Worm (Caenorhabditis elegans) whole organism, L4 larva: ENCODE results near the gene spig-4.

Experiments
- F37D6.2 ChIP-seq: sonication (generic microtip); optimal IDR thresholded peaks from 2 replicates; lab custom pipeline; 2016; ENCODE audit warnings: mild to moderate bottlenecking, missing genetic modification characterization, missing compliant biosample characterization
- F49E8.2 ChIP-seq: sonication (generic microtip); optimal IDR thresholded peaks from 2 replicates; lab custom pipeline; 2016; ENCODE audit warnings: missing compliant biosample characterization, mild to moderate bottlenecking, missing genetic modification characterization, borderline replicate concordance
- T26A8.4 ChIP-seq: fragments of 200-800 bp; sonication (Bioruptor generic); IDR thresholded peaks from 2 replicates; pipeline ENCODE4 v1.3.6; 2022; ENCODE audit warnings: missing genetic modification characterization, missing compliant biosample characterization
- Y105C5A.15 ChIP-seq: fragments of 200-800 bp; sonication (Bioruptor generic); IDR thresholded peaks from 2 replicates; pipeline ENCODE4 v1.3.6; 2022; ENCODE audit warnings: missing genetic modification characterization, missing compliant biosample characterization
- Y48G9A.11 ChIP-seq: fragments of 200-800 bp; sonication (Bioruptor generic); IDR thresholded peaks from 2 replicates; pipeline ENCODE4 v1.3.6; 2022; ENCODE audit warnings: missing genetic modification reagents, missing genetic modification characterization, missing compliant biosample characterization
- ZK337.2 ChIP-seq: fragments of 200-800 bp; sonication (Bioruptor generic); IDR thresholded peaks from 2 replicates; pipeline ENCODE4 v1.3.6; 2022; ENCODE audit warnings: missing genetic modification reagents, missing genetic modification characterization, missing compliant biosample characterization
- arid-1 ChIP-seq: fragments of 200-800 bp; sonication (Bioruptor generic); conservative IDR thresholded peaks from 2 replicates; pipeline ENCODE4 v1.3.6; 2022; ENCODE audit warnings: missing genetic modification reagents, missing genetic modification characterization, missing compliant biosample characterization
- ceh-28 ChIP-seq: fragments of 150-350 bp; optimal IDR thresholded peaks from 2 replicates; lab custom pipeline; 2014; ENCODE audit warnings: missing biosample characterization, missing genetic modification reagents, missing genetic modification characterization
- ceh-44 ChIP-seq: fragments of 200-800 bp; sonication (Bioruptor generic); IDR thresholded peaks from 2 replicates; pipeline ENCODE4 v1.3.6; 2022; ENCODE audit warnings: missing genetic modification reagents, missing genetic modification characterization, missing compliant biosample characterization
- ceh-62 ChIP-seq: sonication (generic microtip); optimal IDR thresholded peaks from 2 replicates; lab custom pipeline; 2017; ENCODE audit warnings: missing biosample characterization, missing genetic modification characterization
- ceh-82 ChIP-seq: sonication (generic microtip); optimal IDR thresholded peaks from 2 replicates; lab custom pipeline; 2017; ENCODE audit warnings: missing biosample characterization, missing genetic modification characterization
- daf-12 ChIP-seq: fragments of 150-350 bp; optimal IDR thresholded peaks from 2 replicates; lab custom pipeline; 2014; ENCODE audit warnings: missing biosample characterization, missing genetic modification reagents, missing genetic modification characterization
- duxl-1 ChIP-seq: sonication (generic microtip); optimal IDR thresholded peaks from 2 replicates; lab custom pipeline; 2016; ENCODE audit warnings: mild to moderate bottlenecking, missing genetic modification characterization, moderate library complexity, missing compliant biosample characterization; ENCODE audit not compliant: poor library complexity
- hlh-30 ChIP-seq: sonication (generic microtip); optimal IDR thresholded peaks from 2 replicates; lab custom pipeline; 2017; ENCODE audit warnings: antibody characterized with exemption, mild to moderate bottlenecking, missing genetic modification characterization, missing compliant biosample characterization; ENCODE audit not compliant: insufficient read depth
- hmg-1.1 ChIP-seq: fragments of 200-800 bp; sonication (Bioruptor generic); IDR thresholded peaks from 2 replicates; pipeline ENCODE4 v1.3.6; 2022; ENCODE audit warnings: missing genetic modification reagents, missing genetic modification characterization, missing compliant biosample characterization
- jun-1 ChIP-seq: fragments of 150-350 bp; optimal IDR thresholded peaks from 2 replicates; lab custom pipeline; 2014; ENCODE audit warnings: missing biosample characterization, missing genetic modification reagents, missing genetic modification characterization
- lsy-2 ChIP-seq, 2 experiments: fragments of 150-350 bp in 1 of 2; sonication (generic microtip) in 1 of 2; optimal IDR thresholded peaks; 2 replicates each; lab custom pipeline; 2014 to 2017; ENCODE audit warnings: missing biosample characterization in 2 of 2, missing genetic modification characterization in 2 of 2
- madf-9 ChIP-seq: fragments of 200-800 bp; sonication (Bioruptor generic); conservative IDR thresholded peaks from 2 replicates; pipeline ENCODE4 v1.3.6; 2022; ENCODE audit warnings: missing genetic modification reagents, missing genetic modification characterization, missing compliant biosample characterization
- mes-2 ChIP-seq: sonication (generic microtip); optimal IDR thresholded peaks from 2 replicates; lab custom pipeline; 2016; ENCODE audit warnings: missing genotype, mild to moderate bottlenecking, missing genetic modification characterization, missing compliant biosample characterization; ENCODE audit not compliant: poor library complexity, severe bottlenecking
- nhr-11 ChIP-seq: fragments of 150-350 bp; optimal IDR thresholded peaks from 2 replicates; lab custom pipeline; 2014; ENCODE audit warnings: missing biosample characterization, missing genetic modification characterization
- nhr-111 ChIP-seq: fragments of 200-800 bp; sonication (Bioruptor generic); optimal IDR thresholded peaks from 2 replicates; lab custom pipeline; 2018; ENCODE audit warnings: mild to moderate bottlenecking, missing genetic modification characterization, missing compliant biosample characterization
- nhr-41 ChIP-seq: fragments of 200-800 bp; sonication (Bioruptor generic); IDR thresholded peaks from 2 replicates; pipeline ENCODE4 v1.3.6; 2022; ENCODE audit warnings: missing genetic modification reagents, missing genetic modification characterization, missing compliant biosample characterization
- nhr-6 ChIP-seq: fragments of 150-350 bp; optimal IDR thresholded peaks from 2 replicates; lab custom pipeline; 2014; ENCODE audit warnings: missing biosample characterization, missing genetic modification characterization
- php-3 ChIP-seq: fragments of 200-800 bp; sonication (Bioruptor generic); IDR thresholded peaks from 2 replicates; pipeline ENCODE4 v1.3.6; 2022; ENCODE audit warnings: missing genetic modification reagents, missing genetic modification characterization, missing compliant biosample characterization
- saeg-2 ChIP-seq: fragments of 200-800 bp; sonication (Bioruptor generic); IDR thresholded peaks from 2 replicates; pipeline ENCODE4 v1.3.6; 2022; ENCODE audit warnings: missing genetic modification reagents, missing genetic modification characterization, missing compliant biosample characterization
- sdz-12 ChIP-seq: fragments of 200-800 bp; sonication (Bioruptor generic); optimal IDR thresholded peaks from 2 replicates; lab custom pipeline; 2018; ENCODE audit warnings: mild to moderate bottlenecking, missing genetic modification characterization, missing compliant biosample characterization
- snpc-4 ChIP-seq: fragments of 150-350 bp; optimal IDR thresholded peaks from 2 replicates; lab custom pipeline; 2014; ENCODE audit warnings: missing biosample characterization, missing genetic modification characterization
- spr-1 ChIP-seq: sonication (generic microtip); optimal IDR thresholded peaks from 2 replicates; lab custom pipeline; 2016; ENCODE audit warnings: mild to moderate bottlenecking, missing genetic modification characterization, missing compliant biosample characterization
- tag-97 ChIP-seq: fragments of 200-800 bp; sonication (Bioruptor generic); IDR thresholded peaks from 2 replicates; pipeline ENCODE4 v1.3.6; 2022; ENCODE audit warnings: missing genetic modification characterization, missing compliant biosample characterization
- tra-1 ChIP-seq: fragments of 200-800 bp; sonication (Bioruptor generic); IDR thresholded peaks from 2 replicates; pipeline ENCODE4 v1.3.6; 2022; ENCODE audit warnings: missing genetic modification reagents, missing genetic modification characterization, missing compliant biosample characterization
- unc-130 ChIP-seq: sonication (generic microtip); optimal IDR thresholded peaks from 2 replicates; lab custom pipeline; 2016; ENCODE audit warnings: missing genetic modification reagents, missing genetic modification characterization, missing compliant biosample characterization
- unc-62 ChIP-seq, 3 experiments: fragments of 150-350 bp in 1 of 3; sonication (generic microtip); optimal IDR thresholded peaks in 2 of 3; peaks in 1 of 3; 1 replicate in 1 of 3; 2 replicates in 2 of 3; lab custom pipeline; 2014 to 2017; ENCODE audit warnings: missing biosample characterization in 3 of 3, missing genetic modification characterization in 3 of 3, missing genetic modification reagents in 3 of 3, missing genotype in 1 of 3
- vab-7 ChIP-seq: fragments of 200-800 bp; sonication (Bioruptor generic); IDR thresholded peaks from 2 replicates; pipeline ENCODE4 v1.3.6; 2022; ENCODE audit warnings: missing genetic modification reagents, missing genetic modification characterization, missing compliant biosample characterization
- zag-1 ChIP-seq: fragments of 150-350 bp; optimal IDR thresholded peaks from 2 replicates; lab custom pipeline; 2014; ENCODE audit warnings: missing biosample characterization, missing genetic modification characterization
- zfp-2 ChIP-seq: sonication (generic microtip); optimal IDR thresholded peaks from 2 replicates; lab custom pipeline; 2016; ENCODE audit warnings: mild to moderate bottlenecking, missing genetic modification characterization, missing compliant biosample characterization
- zfp-3 ChIP-seq: fragments of 200-800 bp; sonication (Bioruptor generic); conservative IDR thresholded peaks from 2 replicates; pipeline ENCODE4 v1.3.6; 2022; ENCODE audit warnings: missing genetic modification reagents, missing genetic modification characterization, missing compliant biosample characterization

Gene spig-4

ce11 chrV:14341672-14342071 is 35.0 kb upstream of the spig-4 start, which contains the start of gene F47B8.10:
F47B8.10 (plus strand) TSS chrV:14341972.
- no peak for TF ChIP-seq ceh-28
- peak in 1 of 2 experiments; percentile 79 for TF ChIP-seq unc-62 (GFP tag; optimal IDR thresholded peaks at IDR 0.05 in 1 of 2; lab: Kevin White, UChicago)
- TF ChIP-seq unc-62 (tag; optimal IDR thresholded peaks at IDR 0.05; lab: Kevin White, UChicago): no peak

- no peak for TF ChIP-seq zag-1
- no peak for TF ChIP-seq unc-130
- TF ChIP-seq T26A8.4: no peak
- TF ChIP-seq spr-1 (tag; lab: Kevin White, UChicago): no peak
- no peak for TF ChIP-seq hlh-30 (tag; lab: Kevin White, UChicago)
- TF ChIP-seq tag-97 (GFP tag; lab: Robert Waterston, UW): no peak
- no peak for TF ChIP-seq hmg-1.1 (GFP tag; lab: Robert Waterston, UW)
- TF ChIP-seq snpc-4 (tag; lab: Kevin White, UChicago): no peak
- no peak for TF ChIP-seq nhr-111 (GFP tag; lab: Kevin White, UChicago)
- TF ChIP-seq saeg-2: no peak
- TF ChIP-seq lsy-2 (tag; optimal IDR thresholded peaks at IDR 0.05; lab: Kevin White, UChicago): no peak
- no peak for TF ChIP-seq arid-1 (GFP tag; lab: Robert Waterston, UW)
- no peak for TF ChIP-seq tra-1 (GFP tag; lab: Robert Waterston, UW)
- no peak for TF ChIP-seq Y48G9A.11 (GFP tag; lab: Robert Waterston, UW)
- no peak for TF ChIP-seq ceh-62
- no peak for TF ChIP-seq duxl-1 (tag; lab: Kevin White, UChicago)
Observed at ce11 chrV:14336655-14337054, 30.0 kb upstream of the spig-4 start, which contains the start of gene srm-6. srm-6 (plus strand) TSS chrV:14336955.

- TF ChIP-seq F49E8.2 (no peak), zfp-3 (GFP tag; lab: Robert Waterston, UW) (no peak), daf-12 (tag; lab: Kevin White, UChicago) (no peak), vab-7 (GFP tag; lab: Robert Waterston, UW) (no peak), madf-9 (GFP tag; lab: Robert Waterston, UW) (no peak), ZK337.2 (GFP tag; lab: Robert Waterston, UW) (no peak), jun-1 (tag; lab: Kevin White, UChicago) (no peak), mes-2 (no peak), nhr-11 (tag; lab: Kevin White, UChicago) (no peak), php-3 (GFP tag; lab: Robert Waterston, UW) (no peak), Y105C5A.15 (GFP tag; lab: Robert Waterston, UW) (no peak)
Observed at ce11 chrV:14334901-14335300, 28.2 kb upstream of the spig-4 start, which contains the start of gene srm-5. srm-5 (plus strand) TSS chrV:14335201.

ce11 chrV:14333116-14333515 is 26.4 kb upstream of the spig-4 start, which contains the start of gene srm-4:
srm-4 (plus strand) TSS chrV:14333416.
- TF ChIP-seq php-3 (GFP tag; lab: Robert Waterston, UW): no peak
- TF ChIP-seq sdz-12: no peak
- no peak for TF ChIP-seq T26A8.4
- no peak for TF ChIP-seq F37D6.2 (tag; lab: Kevin White, UChicago)
- TF ChIP-seq zfp-2 (tag; lab: Kevin White, UChicago): no peak
- no peak for TF ChIP-seq nhr-41 (GFP tag; lab: Robert Waterston, UW)
- TF ChIP-seq ceh-82 (tag; lab: Kevin White, UChicago): no peak
- no peak for TF ChIP-seq nhr-6 (tag; lab: Kevin White, UChicago)
- no peak for TF ChIP-seq ceh-44 (GFP tag; lab: Robert Waterston, UW)
